Fruit fly (Drosophila melanogaster): ENCODE measurements around the gene Septin1.

DNA sequence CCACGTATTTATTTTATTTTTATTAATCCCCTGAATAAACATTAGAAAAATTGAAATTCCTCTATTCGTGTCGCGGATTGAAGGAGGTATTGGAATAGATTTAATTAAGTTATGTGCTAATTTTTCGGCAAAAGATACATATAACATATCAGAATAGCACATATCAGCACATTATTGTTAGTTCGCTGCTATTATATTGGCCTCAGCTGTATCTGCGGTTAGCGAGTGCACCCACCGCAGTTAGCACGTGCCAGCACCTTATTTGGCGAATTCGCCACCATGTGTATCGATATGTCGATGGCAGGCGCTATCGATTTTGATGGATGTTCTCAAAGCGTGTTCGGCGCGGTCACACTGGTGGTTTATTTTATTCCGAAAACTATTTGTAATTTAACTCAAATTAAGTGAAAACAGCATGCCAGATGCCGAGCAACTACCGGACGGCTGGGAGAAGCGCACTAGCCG is 13.0 kb upstream of the Septin1 start, which contains the start of gene dod:
- peak; percentile 36 for TF ChIP-seq CG15710 (tag; optimal IDR thresholded peaks at IDR 0.05)
- TF ChIP-seq CG32121 (GFP tag; IDR thresholded peaks at IDR 0.05) = no peak
- no peak for TF ChIP-seq CG13204 (GFP tag; optimal IDR thresholded peaks at IDR 0.05)
- peak; percentile 63; the same call in 1 of the 2 replicates for TF ChIP-seq Ets98B (GFP tag; IDR thresholded peaks at IDR 0.05)
- TF ChIP-seq EcR (GFP tag; optimal IDR thresholded peaks at IDR 0.05) = no peak
- TF ChIP-seq CG8159 (tag; optimal IDR thresholded peaks at IDR 0.05) = peak; percentile 39
- no peak for TF ChIP-seq CG14655 (GFP tag; optimal IDR thresholded peaks at IDR 0.05)
